Fruit fly (Drosophila melanogaster) whole organism, embryonic: Measurements from ENCODE around the gene Rdh.

Experiments
- BtbVII ChIP-seq: fragments of 200-800 bp; sonication (Bioruptor generic); optimal IDR thresholded peaks from 3 replicates; lab custom pipeline; 2017; ENCODE audit warnings: missing biosample characterization, mild to moderate bottlenecking, missing genetic modification characterization
- CG10543 ChIP-seq: fragments of 200-800 bp; sonication (Bioruptor generic); optimal IDR thresholded peaks from 3 replicates; lab custom pipeline; 2017; ENCODE audit warnings: missing biosample characterization, mild to moderate bottlenecking, missing genetic modification characterization, moderate library complexity
- CG10565 ChIP-seq: fragments of 200-800 bp; sonication (Bioruptor generic); optimal IDR thresholded peaks from 3 replicates; lab custom pipeline; 2016; ENCODE audit warnings: missing biosample characterization, mild to moderate bottlenecking, missing genetic modification characterization
- CG11398 ChIP-seq: fragments of 200-800 bp; sonication (Bioruptor generic); optimal IDR thresholded peaks from 2 replicates; lab custom pipeline; 2016; ENCODE audit warnings: missing biosample characterization, missing genetic modification characterization
- CG11723 ChIP-seq: fragments of 200-800 bp; sonication (Bioruptor generic); optimal IDR thresholded peaks from 2 replicates; lab custom pipeline; 2017; ENCODE audit warnings: missing biosample characterization, mild to moderate bottlenecking, missing genetic modification characterization
- CG12744 ChIP-seq: fragments of 200-800 bp; sonication (Bioruptor generic); optimal IDR thresholded peaks from 2 replicates; lab custom pipeline; 2016; ENCODE audit warnings: missing biosample characterization, missing genetic modification characterization
- CG14441 ChIP-seq: fragments of 200-800 bp; sonication (Bioruptor generic); IDR thresholded peaks from 2 replicates; pipeline ENCODE4 v1.3.6; 2022; ENCODE audit warnings: missing biosample characterization, missing genetic modification characterization
- CG17361 ChIP-seq: fragments of 200-800 bp; sonication (Bioruptor generic); IDR thresholded peaks from 3 replicates; pipeline ENCODE4 v1.3.6; 2022; ENCODE audit warnings: missing biosample characterization, missing genetic modification characterization
- CG17612 ChIP-seq: fragments of 200-800 bp; sonication (Bioruptor generic); IDR thresholded peaks from 2 replicates; pipeline ENCODE4 v1.3.6; 2022; ENCODE audit warnings: missing biosample characterization, missing genetic modification characterization
- CG18599 ChIP-seq: fragments of 200-800 bp; sonication (Bioruptor generic); optimal IDR thresholded peaks from 3 replicates; lab custom pipeline; 2017; ENCODE audit warnings: missing biosample characterization, missing genetic modification characterization, mild to moderate bottlenecking, moderate library complexity, missing genetic modification reagents
- CG2129 ChIP-seq: fragments of 200-800 bp; sonication (Bioruptor generic); IDR thresholded peaks from 2 replicates; pipeline ENCODE4 v1.3.6; 2022; ENCODE audit warnings: missing biosample characterization, missing genetic modification characterization; ENCODE audit not compliant: partially characterized antibody
- CG4328 ChIP-seq: fragments of 200-800 bp; sonication (Bioruptor generic); optimal IDR thresholded peaks from 3 replicates; lab custom pipeline; 2017; ENCODE audit warnings: missing biosample characterization, missing genetic modification reagents, missing genetic modification characterization
- CG5245 ChIP-seq: fragments of 200-800 bp; sonication (Bioruptor generic); optimal IDR thresholded peaks from 3 replicates; lab custom pipeline; 2016; ENCODE audit warnings: missing biosample characterization, missing genetic modification characterization
- CG7357 ChIP-seq: fragments of 200-800 bp; sonication (Bioruptor generic); IDR thresholded peaks from 3 replicates; pipeline ENCODE4 v1.3.6; 2022; ENCODE audit warnings: missing biosample characterization, missing genetic modification characterization
- CG7372 ChIP-seq: fragments of 200-800 bp; sonication (Bioruptor generic); IDR thresholded peaks from 2 replicates; pipeline ENCODE4 v1.3.6; 2022; ENCODE audit warnings: missing biosample characterization, missing genetic modification characterization
- CG7987 ChIP-seq: fragments of 200-800 bp; sonication (Bioruptor generic); optimal IDR thresholded peaks from 2 replicates; lab custom pipeline; 2018; ENCODE audit warnings: missing biosample characterization, mild to moderate bottlenecking, missing genetic modification characterization, moderate library complexity
- CG8924 ChIP-seq: fragments of 200-800 bp; optimal IDR thresholded peaks from 3 replicates; lab custom pipeline; 2019; ENCODE audit warnings: missing biosample characterization, mild to moderate bottlenecking, missing genetic modification characterization, moderate library complexity
- CG9437 ChIP-seq: fragments of 200-800 bp; sonication (Bioruptor generic); optimal IDR thresholded peaks from 2 replicates; lab custom pipeline; 2018; ENCODE audit warnings: missing biosample characterization, mild to moderate bottlenecking, missing genetic modification characterization
- CG9727 ChIP-seq: fragments of 200-800 bp; sonication (Bioruptor generic); optimal IDR thresholded peaks from 3 replicates; lab custom pipeline; 2017; ENCODE audit warnings: missing biosample characterization, mild to moderate bottlenecking, missing genetic modification characterization
- CG9932 ChIP-seq: fragments of 200-800 bp; sonication (Bioruptor generic); IDR thresholded peaks from 2 replicates; pipeline ENCODE4 v1.3.6; 2022; ENCODE audit warnings: missing biosample characterization, missing genetic modification characterization
- CoRest ChIP-seq: fragments of 200-800 bp; sonication (Bioruptor generic); optimal IDR thresholded peaks from 3 replicates; lab custom pipeline; 2018; ENCODE audit warnings: missing biosample characterization, mild to moderate bottlenecking, missing genetic modification characterization, moderate library complexity
- Drgx ChIP-seq: fragments of 200-800 bp; sonication (Bioruptor generic); IDR thresholded peaks from 2 replicates; pipeline ENCODE4 v1.3.6; 2022; ENCODE audit warnings: missing biosample characterization, missing genetic modification characterization
- E2f1 ChIP-seq: fragments of 200-800 bp; sonication (Bioruptor generic); IDR thresholded peaks from 2 replicates; pipeline ENCODE4 v1.3.6; 2022; ENCODE audit warnings: missing biosample characterization, missing genetic modification characterization
- E2f2 ChIP-seq: fragments of 200-800 bp; sonication (Bioruptor generic); IDR thresholded peaks from 2 replicates; pipeline ENCODE4 v1.3.6; 2022; ENCODE audit warnings: missing biosample characterization, missing genetic modification characterization
- HHEX ChIP-seq: fragments of 200-800 bp; sonication (Bioruptor generic); optimal IDR thresholded peaks from 3 replicates; lab custom pipeline; 2017; ENCODE audit warnings: missing biosample characterization, mild to moderate bottlenecking, missing genetic modification characterization, missing genetic modification reagents
- HLH3B ChIP-seq: fragments of 200-800 bp; sonication (Bioruptor generic); IDR thresholded peaks from 2 replicates; pipeline ENCODE4 v1.3.6; 2022; ENCODE audit warnings: missing biosample characterization, missing genetic modification characterization
- Hr78 ChIP-seq, 2 experiments: fragments of 200-800 bp in 1 of 2; fragments of >200 bp in 1 of 2; sonication (Bioruptor generic) in 1 of 2; optimal IDR thresholded peaks; 2 replicates each; lab custom pipeline; 2017 to 2019; ENCODE audit warnings: missing biosample characterization in 2 of 2, missing genetic modification characterization in 2 of 2, mild to moderate bottlenecking in 1 of 2, moderate library complexity in 1 of 2
- Lhr ChIP-seq: fragments of 200-800 bp; sonication (Bioruptor generic); optimal IDR thresholded peaks from 3 replicates; lab custom pipeline; 2017; ENCODE audit warnings: mild to moderate bottlenecking, missing biosample characterization, missing genetic modification reagents, missing genetic modification characterization
- Meics ChIP-seq: fragments of 200-800 bp; sonication (Bioruptor generic); optimal IDR thresholded peaks from 2 replicates; lab custom pipeline; 2017; ENCODE audit warnings: missing biosample characterization, mild to moderate bottlenecking, missing genetic modification characterization
- Optix ChIP-seq: fragments of 200-800 bp; sonication (Bioruptor generic); IDR thresholded peaks from 3 replicates; pipeline ENCODE4 v1.3.6; 2022; ENCODE audit warnings: missing biosample characterization, missing genetic modification characterization
- PHDP ChIP-seq: fragments of 200-800 bp; sonication (Bioruptor generic); optimal IDR thresholded peaks from 3 replicates; lab custom pipeline; 2018; ENCODE audit warnings: missing biosample characterization, mild to moderate bottlenecking, missing genetic modification characterization, moderate library complexity
- TFAM ChIP-seq: fragments of 200-800 bp; sonication (Bioruptor generic); optimal IDR thresholded peaks from 2 replicates; lab custom pipeline; 2017; ENCODE audit warnings: missing biosample characterization, missing genetic modification characterization, inconsistent platforms
- ab ChIP-seq: fragments of 200-800 bp; sonication (Bioruptor generic); optimal IDR thresholded peaks from 2 replicates; lab custom pipeline; 2016; ENCODE audit warnings: missing biosample characterization, missing genetic modification characterization
- al ChIP-seq: fragments of 200-800 bp; sonication (Bioruptor generic); IDR thresholded peaks from 2 replicates; pipeline ENCODE4 v1.3.6; 2022; ENCODE audit warnings: missing biosample characterization, missing genetic modification characterization
- amos ChIP-seq: fragments of 200-800 bp; sonication (Bioruptor generic); IDR thresholded peaks from 2 replicates; pipeline ENCODE4 v1.3.6; 2022; ENCODE audit warnings: missing biosample characterization, missing genetic modification characterization; ENCODE audit not compliant: partially characterized antibody
- bsh ChIP-seq, 2 experiments: fragments of 200-800 bp; sonication (Bioruptor generic); optimal IDR thresholded peaks; 2 replicates each; lab custom pipeline; 2017 to 2018; ENCODE audit warnings: mild to moderate bottlenecking in 2 of 2, missing biosample characterization in 2 of 2, missing genetic modification characterization in 2 of 2, moderate library complexity in 1 of 2
- dysf ChIP-seq: fragments of 200-800 bp; sonication (Bioruptor generic); IDR thresholded peaks from 3 replicates; pipeline ENCODE4 v1.3.6; 2022; ENCODE audit warnings: missing biosample characterization, missing genetic modification characterization
- gro ChIP-seq: fragments of 200-800 bp; sonication (Bioruptor generic); optimal IDR thresholded peaks from 2 replicates; lab custom pipeline; 2016; ENCODE audit warnings: missing biosample characterization, missing genetic modification characterization
- ham ChIP-seq: fragments of 200-800 bp; sonication (Bioruptor generic); IDR thresholded peaks from 2 replicates; pipeline ENCODE4 v1.3.6; 2022; ENCODE audit warnings: missing biosample characterization, missing genetic modification characterization
- klu ChIP-seq: fragments of 200-800 bp; sonication (Bioruptor generic); IDR thresholded peaks from 2 replicates; pipeline ENCODE4 v1.3.6; 2022; ENCODE audit warnings: missing biosample characterization, missing genetic modification characterization
- knrl ChIP-seq: fragments of 200-800 bp; sonication (Bioruptor generic); IDR thresholded peaks from 3 replicates; pipeline ENCODE4 v1.3.6; 2022; ENCODE audit warnings: missing biosample characterization, missing genetic modification characterization; ENCODE audit not compliant: partially characterized antibody
- mld ChIP-seq: fragments of 200-800 bp; sonication (Bioruptor generic); IDR thresholded peaks from 3 replicates; pipeline ENCODE4 v1.3.6; 2022; ENCODE audit warnings: missing biosample characterization, missing genetic modification characterization; ENCODE audit not compliant: partially characterized antibody
- schlank ChIP-seq: fragments of 200-800 bp; sonication (Bioruptor generic); optimal IDR thresholded peaks from 2 replicates; lab custom pipeline; 2018; ENCODE audit warnings: missing biosample characterization, mild to moderate bottlenecking, missing genetic modification characterization
- seq ChIP-seq: fragments of 200-800 bp; sonication (Bioruptor generic); IDR thresholded peaks from 2 replicates; pipeline ENCODE4 v1.3.6; 2022; ENCODE audit warnings: missing biosample characterization, missing genetic modification characterization
- slp2 ChIP-seq: fragments of 200-800 bp; sonication (Bioruptor generic); optimal IDR thresholded peaks from 2 replicates; lab custom pipeline; 2016; ENCODE audit warnings: missing biosample characterization, missing genetic modification characterization
- trh ChIP-seq: fragments of 200-800 bp; sonication (Bioruptor generic); optimal IDR thresholded peaks from 2 replicates; lab custom pipeline; 2016; ENCODE audit warnings: missing biosample characterization, missing genetic modification characterization
- vnd ChIP-seq: fragments of 200-800 bp; sonication (Bioruptor generic); IDR thresholded peaks from 3 replicates; pipeline ENCODE4 v1.3.6; 2022; ENCODE audit warnings: missing biosample characterization, missing genetic modification characterization; ENCODE audit not compliant: partially characterized antibody
- wdn ChIP-seq: fragments of 200-800 bp; sonication (Bioruptor generic); IDR thresholded peaks from 2 replicates; pipeline ENCODE4 v1.3.6; 2022; ENCODE audit warnings: missing biosample characterization, missing genetic modification characterization
- wor ChIP-seq: fragments of 200-800 bp; sonication (Bioruptor generic); IDR thresholded peaks from 2 replicates; pipeline ENCODE4 v1.3.6; 2022; ENCODE audit warnings: missing biosample characterization, missing genetic modification characterization
- z ChIP-seq: fragments of 200-800 bp; sonication (Bioruptor generic); IDR thresholded peaks from 3 replicates; pipeline ENCODE4 v1.3.6; 2022; ENCODE audit warnings: missing biosample characterization, missing genetic modification characterization

Rdh gene

dm6 chr3L:3806330-3806729 is 18.9 kb upstream of the Rdh start, which contains the start of the genes CG32264, ntc and IntS10 (continued):
- TF ChIP-seq knrl (peak; percentile 66), E2f1 (GFP tag; lab: Robert Waterston, UW) (no peak), CG8924 (tag; lab: Kevin White, UChicago) (peak; percentile 73), Hr78 (GFP tag; optimal IDR thresholded peaks at IDR 0.05; lab: Kevin White, UChicago) (no peak), bsh (GFP tag; optimal IDR thresholded peaks at IDR 0.05; lab: Kevin White, UChicago) (peak in 1 of 2 experiments; percentile 63), wdn (GFP tag; lab: Robert Waterston, UW) (no peak), CG11398 (GFP tag; lab: Kevin White, UChicago) (peak; percentile 41), CG9437 (GFP tag; lab: Kevin White, UChicago) (peak; percentile 69), TFAM (GFP tag; lab: Kevin White, UChicago) (no peak), CG4328 (GFP tag; lab: Kevin White, UChicago) (peak; percentile 49), schlank (tag; lab: Kevin White, UChicago) (peak; percentile 10), seq (GFP tag; lab: Robert Waterston, UW) (no peak), HHEX (peak; percentile 48), CG17361 (0 out of 3 replicates have a peak, but pooled peaks have one; percentile 19), amos (GFP tag; lab: Robert Waterston, UW) (peak; percentile 39; the same call in 1 of the 2 replicates), CG18599 (GFP tag; lab: Kevin White, UChicago) (peak; percentile 75), CG2129 (GFP tag; lab: Robert Waterston, UW) (peak; percentile 46), trh (GFP tag; lab: Kevin White, UChicago) (no peak), mld (GFP tag; lab: Robert Waterston, UW) (no peak), CoRest (tag; lab: Kevin White, UChicago) (peak; percentile 85), CG10565 (GFP tag; lab: Kevin White, UChicago) (no peak), ham (GFP tag; lab: Robert Waterston, UW) (no peak), ab (peak; percentile 59), Meics (GFP tag; lab: Kevin White, UChicago) (peak; percentile 66), wor (GFP tag; lab: Robert Waterston, UW) (no peak), CG9727 (GFP tag; lab: Kevin White, UChicago) (peak; percentile 68), CG12744 (GFP tag; lab: Kevin White, UChicago) (peak; percentile 51), al (GFP tag; lab: Robert Waterston, UW) (peak; percentile 49; the same call in 1 of the 2 replicates), E2f2 (GFP tag; lab: Robert Waterston, UW) (peak; percentile 37; the same call in 1 of the 2 replicates), klu (peak; percentile 41; the same call in 1 of the 2 replicates), Lhr (GFP tag; lab: Kevin White, UChicago) (peak; percentile 42), CG7357 (no peak), CG10543 (peak; percentile 80), CG5245 (peak; percentile 38), slp2 (GFP tag; lab: Kevin White, UChicago) (peak; percentile 68), CG14441 (peak; percentile 52), BtbVII (GFP tag; lab: Kevin White, UChicago) (peak; percentile 19), gro (peak; percentile 84), CG11723 (peak; percentile 47), dysf (GFP tag; lab: Robert Waterston, UW) (peak; percentile 64; the same call in 2 of the 3 replicates), HLH3B (GFP tag; lab: Robert Waterston, UW) (no peak; the same call in 1 of the 2 replicates), CG17612 (GFP tag; lab: Robert Waterston, UW) (no peak), z (no peak), PHDP (peak; percentile 66), CG9932 (GFP tag; lab: Robert Waterston, UW) (peak; percentile 83), Optix (GFP tag; lab: Robert Waterston, UW) (no peak), CG7987 (GFP tag; lab: Kevin White, UChicago) (no peak), Drgx (GFP tag; lab: Robert Waterston, UW) (no peak), CG7372 (GFP tag; lab: Robert Waterston, UW) (0 out of 2 replicates have a peak, but pooled peaks have one; percentile 41), vnd (GFP tag; lab: Robert Waterston, UW) (no peak)
